Fruit fly (Drosophila melanogaster) whole organism, embryonic: ENCODE results near the gene roq.

Source experiments
- ATbp ChIP-seq: fragments of 200-800 bp; sonication (Bioruptor generic); optimal IDR thresholded peaks from 2 replicates; lab custom pipeline; 2017; ENCODE audit warnings: missing biosample characterization, mild to moderate bottlenecking, missing genetic modification characterization, missing genetic modification reagents
- Adf1 ChIP-seq: fragments of 200-800 bp; sonication (Bioruptor generic); IDR thresholded peaks from 2 replicates; pipeline ENCODE4 v1.3.6; 2022; ENCODE audit warnings: missing biosample characterization, missing genetic modification characterization
- Aef1 ChIP-seq: fragments of 200-800 bp; sonication (Bioruptor generic); IDR thresholded peaks from 3 replicates; pipeline ENCODE4 v1.3.6; 2022; ENCODE audit warnings: missing biosample characterization, missing genetic modification characterization
- Asciz ChIP-seq: fragments of 200-800 bp; sonication (Bioruptor generic); optimal IDR thresholded peaks from 2 replicates; lab custom pipeline; 2017; ENCODE audit warnings: missing biosample characterization, mild to moderate bottlenecking, missing genetic modification characterization, missing genetic modification reagents
- B-H2 ChIP-seq: fragments of 200-800 bp; sonication (Bioruptor generic); optimal IDR thresholded peaks from 2 replicates; lab custom pipeline; 2018; ENCODE audit warnings: missing biosample characterization, mild to moderate bottlenecking, missing genetic modification characterization
- CG11504 ChIP-seq: fragments of 200-800 bp; sonication (Bioruptor generic); optimal IDR thresholded peaks from 3 replicates; lab custom pipeline; 2019; ENCODE audit warnings: missing biosample characterization, mild to moderate bottlenecking, missing genetic modification characterization, moderate library complexity
- CG1233 ChIP-seq: fragments of 200-800 bp; sonication (Bioruptor generic); optimal IDR thresholded peaks from 4 replicates; lab custom pipeline; 2018; ENCODE audit warnings: missing biosample characterization, mild to moderate bottlenecking, missing genetic modification characterization
- CG12659 ChIP-seq: fragments of 200-800 bp; sonication (Bioruptor generic); optimal IDR thresholded peaks from 3 replicates; lab custom pipeline; 2017; ENCODE audit warnings: mild to moderate bottlenecking, missing biosample characterization, missing genetic modification reagents, missing genetic modification characterization
- CG14965 ChIP-seq: fragments of 200-800 bp; sonication (Bioruptor generic); optimal IDR thresholded peaks from 2 replicates; lab custom pipeline; 2016; ENCODE audit warnings: missing biosample characterization, missing genetic modification characterization, borderline replicate concordance
- CG15514 ChIP-seq: fragments of 200-800 bp; sonication (Bioruptor generic); optimal IDR thresholded peaks from 3 replicates; lab custom pipeline; 2017; ENCODE audit warnings: missing biosample characterization, missing genetic modification characterization, mild to moderate bottlenecking, moderate library complexity, missing genetic modification reagents
- CG17186 ChIP-seq: fragments of 200-800 bp; sonication (Bioruptor generic); optimal IDR thresholded peaks from 3 replicates; lab custom pipeline; 2017; ENCODE audit warnings: missing biosample characterization, missing genetic modification reagents, missing genetic modification characterization
- CG17829 ChIP-seq: fragments of 200-800 bp; optimal IDR thresholded peaks from 2 replicates; lab custom pipeline; 2019; ENCODE audit warnings: missing biosample characterization, mild to moderate bottlenecking, missing genetic modification characterization, moderate library complexity
- CG2129 ChIP-seq: fragments of 200-800 bp; sonication (Bioruptor generic); IDR thresholded peaks from 2 replicates; pipeline ENCODE4 v1.3.6; 2022; ENCODE audit warnings: missing biosample characterization, missing genetic modification characterization; ENCODE audit not compliant: partially characterized antibody
- CG31365 ChIP-seq: fragments of 200-800 bp; sonication (Bioruptor generic); optimal IDR thresholded peaks from 2 replicates; lab custom pipeline; 2018; ENCODE audit warnings: missing biosample characterization, mild to moderate bottlenecking, missing genetic modification characterization
- CG34224 ChIP-seq: fragments of 200-800 bp; sonication (Bioruptor generic); IDR thresholded peaks from 3 replicates; pipeline ENCODE4 v1.3.6; 2022; ENCODE audit warnings: missing biosample characterization, missing genetic modification characterization; ENCODE audit not compliant: partially characterized antibody
- CG3847 ChIP-seq: fragments of 200-800 bp; sonication (Bioruptor generic); IDR thresholded peaks from 2 replicates; pipeline ENCODE4 v1.3.6; 2022; ENCODE audit warnings: missing biosample characterization, missing genetic modification characterization
- CG4282 ChIP-seq: fragments of 200-800 bp; sonication (Bioruptor generic); optimal IDR thresholded peaks from 2 replicates; lab custom pipeline; 2016; ENCODE audit warnings: missing biosample characterization, missing genetic modification characterization
- CG4360 ChIP-seq: fragments of 200-800 bp; sonication (Bioruptor generic); IDR thresholded peaks from 2 replicates; pipeline ENCODE4 v1.3.6; 2022; ENCODE audit warnings: missing biosample characterization, missing genetic modification characterization
- CG4707 ChIP-seq: fragments of 200-800 bp; sonication (Bioruptor generic); optimal IDR thresholded peaks from 2 replicates; lab custom pipeline; 2018; ENCODE audit warnings: missing biosample characterization, mild to moderate bottlenecking, missing genetic modification characterization, moderate library complexity
- CkIIα-i1 ChIP-seq: fragments of 200-800 bp; sonication (Bioruptor generic); IDR thresholded peaks from 2 replicates; pipeline ENCODE4 v1.3.6; 2022; ENCODE audit warnings: missing biosample characterization, missing genetic modification characterization
- Dek ChIP-seq: fragments of 200-800 bp; sonication (Bioruptor generic); optimal IDR thresholded peaks from 3 replicates; lab custom pipeline; 2019; ENCODE audit warnings: missing biosample characterization, mild to moderate bottlenecking, missing genetic modification characterization, moderate library complexity
- Fer3 ChIP-seq: fragments of 200-800 bp; sonication (Bioruptor generic); optimal IDR thresholded peaks from 2 replicates; lab custom pipeline; 2018; ENCODE audit warnings: missing biosample characterization, mild to moderate bottlenecking, missing genetic modification characterization, moderate library complexity
- HHEX ChIP-seq: fragments of 200-800 bp; sonication (Bioruptor generic); optimal IDR thresholded peaks from 3 replicates; lab custom pipeline; 2017; ENCODE audit warnings: missing biosample characterization, mild to moderate bottlenecking, missing genetic modification characterization, missing genetic modification reagents
- Hmr ChIP-seq: fragments of 200-800 bp; sonication (Bioruptor generic); optimal IDR thresholded peaks from 3 replicates; lab custom pipeline; 2017; ENCODE audit warnings: mild to moderate bottlenecking, missing biosample characterization, missing genetic modification reagents, missing genetic modification characterization
- Hr78 ChIP-seq, 2 experiments: fragments of 200-800 bp in 1 of 2; fragments of >200 bp in 1 of 2; sonication (Bioruptor generic) in 1 of 2; optimal IDR thresholded peaks; 2 replicates each; lab custom pipeline; 2017 to 2019; ENCODE audit warnings: missing biosample characterization in 2 of 2, missing genetic modification characterization in 2 of 2, mild to moderate bottlenecking in 1 of 2, moderate library complexity in 1 of 2
- MBD-R2 ChIP-seq: fragments of 200-800 bp; sonication (Bioruptor generic); IDR thresholded peaks from 2 replicates; pipeline ENCODE4 v1.3.6; 2022; ENCODE audit warnings: missing biosample characterization, missing genetic modification characterization
- MTF-1 ChIP-seq: fragments of 200-800 bp; sonication (Bioruptor generic); optimal IDR thresholded peaks from 2 replicates; lab custom pipeline; 2018; ENCODE audit warnings: missing biosample characterization, mild to moderate bottlenecking, missing genetic modification characterization, borderline replicate concordance
- Med ChIP-seq: fragments of 200-800 bp; sonication (Bioruptor generic); peaks from one replicate; lab custom pipeline; 2016; ENCODE audit warnings: missing biosample characterization, missing genetic modification characterization, mild to moderate bottlenecking, inconsistent platforms, moderate library complexity
- Mes4 ChIP-seq: fragments of 200-800 bp; sonication (Bioruptor generic); optimal IDR thresholded peaks from 2 replicates; lab custom pipeline; 2016; ENCODE audit warnings: missing biosample characterization, missing genetic modification characterization
- Myb ChIP-seq: fragments of 200-800 bp; sonication (Bioruptor generic); optimal IDR thresholded peaks from 2 replicates; lab custom pipeline; 2016; ENCODE audit warnings: missing biosample characterization, missing genetic modification characterization
- NC2β ChIP-seq: fragments of 200-800 bp; sonication (Bioruptor generic); optimal IDR thresholded peaks from 2 replicates; lab custom pipeline; 2016; ENCODE audit warnings: missing biosample characterization, missing genetic modification characterization
- NFAT ChIP-seq: fragments of 200-800 bp; sonication (Bioruptor generic); IDR thresholded peaks from 2 replicates; pipeline ENCODE4 v1.3.6; 2022; ENCODE audit warnings: missing biosample characterization, missing genetic modification characterization
- Optix ChIP-seq: fragments of 200-800 bp; sonication (Bioruptor generic); IDR thresholded peaks from 3 replicates; pipeline ENCODE4 v1.3.6; 2022; ENCODE audit warnings: missing biosample characterization, missing genetic modification characterization
- PHDP ChIP-seq: fragments of 200-800 bp; sonication (Bioruptor generic); optimal IDR thresholded peaks from 3 replicates; lab custom pipeline; 2018; ENCODE audit warnings: missing biosample characterization, mild to moderate bottlenecking, missing genetic modification characterization, moderate library complexity
- Poxn ChIP-seq: fragments of 200-800 bp; sonication (Bioruptor generic); IDR thresholded peaks from 2 replicates; pipeline ENCODE4 v1.3.6; 2022; ENCODE audit warnings: missing biosample characterization, missing genetic modification characterization
- Sry-δ ChIP-seq: fragments of 200-800 bp; sonication (Bioruptor generic); optimal IDR thresholded peaks from 2 replicates; lab custom pipeline; 2016; ENCODE audit warnings: missing biosample characterization, missing genetic modification characterization
- bigmax ChIP-seq: fragments of 200-800 bp; sonication (Bioruptor generic); optimal IDR thresholded peaks from 2 replicates; lab custom pipeline; 2018; ENCODE audit warnings: missing biosample characterization, mild to moderate bottlenecking, missing genetic modification characterization
- bowl ChIP-seq: fragments of 200-800 bp; sonication (Bioruptor generic); IDR thresholded peaks from 2 replicates; pipeline ENCODE4 v1.3.6; 2022; ENCODE audit warnings: missing biosample characterization, missing genetic modification characterization
- bsh ChIP-seq, 2 experiments: fragments of 200-800 bp; sonication (Bioruptor generic); optimal IDR thresholded peaks; 2 replicates each; lab custom pipeline; 2017 to 2018; ENCODE audit warnings: mild to moderate bottlenecking in 2 of 2, missing biosample characterization in 2 of 2, missing genetic modification characterization in 2 of 2, moderate library complexity in 1 of 2
- cg ChIP-seq: fragments of 200-800 bp; sonication (Bioruptor generic); optimal IDR thresholded peaks from 3 replicates; lab custom pipeline; 2019; ENCODE audit warnings: missing biosample characterization, mild to moderate bottlenecking, missing genetic modification characterization, moderate library complexity
- ham ChIP-seq: fragments of 200-800 bp; sonication (Bioruptor generic); IDR thresholded peaks from 2 replicates; pipeline ENCODE4 v1.3.6; 2022; ENCODE audit warnings: missing biosample characterization, missing genetic modification characterization
- hb ChIP-seq: fragments of 200-800 bp; sonication (Bioruptor generic); IDR thresholded peaks from 3 replicates; pipeline ENCODE4 v1.3.6; 2022; ENCODE audit warnings: missing biosample characterization, missing genetic modification characterization; ENCODE audit not compliant: partially characterized antibody
- hkb ChIP-seq, 2 experiments: fragments of 200-800 bp in 1 of 2; fragments of >200 bp in 1 of 2; sonication (Bioruptor generic) in 1 of 2; IDR thresholded peaks in 1 of 2; optimal IDR thresholded peaks in 1 of 2; 2 replicates each; pipeline versions ENCODE4 v1.3.6 to Lab custom; 2017 to 2022; ENCODE audit warnings: missing biosample characterization in 1 of 2, missing genetic modification characterization in 1 of 2
- run ChIP-seq: fragments of 200-800 bp; sonication (Bioruptor generic); optimal IDR thresholded peaks from 3 replicates; lab custom pipeline; 2018; ENCODE audit warnings: missing biosample characterization, mild to moderate bottlenecking, missing genetic modification characterization
- sens ChIP-seq: fragments of 200-800 bp; sonication (Bioruptor generic); peaks from one replicate; lab custom pipeline; 2016; ENCODE audit warnings: missing biosample characterization, missing genetic modification characterization
- tin ChIP-seq: fragments of 200-800 bp; sonication (Bioruptor generic); optimal IDR thresholded peaks from 3 replicates; lab custom pipeline; 2016; ENCODE audit warnings: missing biosample characterization, missing genetic modification characterization
- trem ChIP-seq: fragments of 200-800 bp; optimal IDR thresholded peaks from 3 replicates; lab custom pipeline; 2019; ENCODE audit warnings: missing biosample characterization, mild to moderate bottlenecking, missing genetic modification characterization, moderate library complexity
- trh ChIP-seq: fragments of 200-800 bp; sonication (Bioruptor generic); optimal IDR thresholded peaks from 2 replicates; lab custom pipeline; 2016; ENCODE audit warnings: missing biosample characterization, missing genetic modification characterization

The roq gene

dm6 chr3L:16328207-16328891, 50.0 kb downstream of the roq start, which contains the start of gene CG13058 (continued):
- TF ChIP-seq MBD-R2 (peak; percentile 48), ham (GFP tag; lab: Robert Waterston, UW) (no peak), MTF-1 (peak; percentile 7), Mes4 (GFP tag; lab: Kevin White, UChicago) (peak; percentile 25), CG4360 (GFP tag; lab: Robert Waterston, UW) (no peak), Optix (GFP tag; lab: Robert Waterston, UW) (peak; percentile 55; the same call in 1 of the 3 replicates), CG34224 (GFP tag; lab: Robert Waterston, UW) (no peak), CG15514 (GFP tag; lab: Kevin White, UChicago) (peak; percentile 51), bsh (GFP tag; optimal IDR thresholded peaks at IDR 0.05; lab: Kevin White, UChicago) (peak in 1 of 2 experiments; percentile 3), NC2β (GFP tag; lab: Kevin White, UChicago) (no peak), Dek (tag; lab: Kevin White, UChicago) (peak; percentile 60), CG14965 (GFP tag; lab: Kevin White, UChicago) (no peak), NFAT (GFP tag; lab: Robert Waterston, UW) (no peak), ATbp (no peak), CG3847 (GFP tag; lab: Robert Waterston, UW) (peak; percentile 77), CG4707 (no peak), run (peak; percentile 32), CG2129 (GFP tag; lab: Robert Waterston, UW) (no peak), HHEX (GFP tag; lab: Kevin White, UChicago) (peak; percentile 59), hkb (optimal IDR thresholded peaks at IDR 0.05; lab: Kevin White, UChicago) (no peak), hkb (GFP tag; IDR thresholded peaks at IDR 0.05; lab: Robert Waterston, UW) (peak; percentile 62), bowl (GFP tag; lab: Robert Waterston, UW) (peak; percentile 77), sens (GFP tag; lab: Kevin White, UChicago) (peak; percentile 40), CG17186 (GFP tag; lab: Kevin White, UChicago) (no peak), Fer3 (tag; lab: Kevin White, UChicago) (peak; percentile 59), CG12659 (GFP tag; lab: Kevin White, UChicago) (peak; percentile 70), CG11504 (tag; lab: Kevin White, UChicago) (peak; percentile 83), CkIIα-i1 (no peak), CG31365 (tag; lab: Kevin White, UChicago) (no peak), PHDP (tag; lab: Kevin White, UChicago) (peak; percentile 69), trem (tag; lab: Kevin White, UChicago) (no peak), B-H2 (GFP tag; lab: Kevin White, UChicago) (no peak), cg (GFP tag; lab: Kevin White, UChicago) (no peak), CG17829 (no peak), Asciz (GFP tag; lab: Kevin White, UChicago) (no peak), hb (GFP tag; lab: Robert Waterston, UW) (no peak), Hmr (GFP tag; lab: Kevin White, UChicago) (peak; percentile 61), Myb (GFP tag; lab: Kevin White, UChicago) (peak; percentile 16), Poxn (GFP tag; lab: Robert Waterston, UW) (no peak), tin (peak; percentile 25), Med (GFP tag; lab: Kevin White, UChicago) (peak; percentile 54), Sry-δ (peak; percentile 32), trh (GFP tag; lab: Kevin White, UChicago) (no peak), Aef1 (GFP tag; lab: Robert Waterston, UW) (peak; percentile 64), Adf1 (GFP tag; lab: Robert Waterston, UW) (peak; percentile 46), CG1233 (no peak), Hr78 (GFP tag; optimal IDR thresholded peaks at IDR 0.05; lab: Kevin White, UChicago) (no peak), bigmax (no peak), CG4282 (no peak)
